Worm (Caenorhabditis elegans) whole organism, L2 larva: ENCODE results near the gene T16G12.4.

Experiments
- fos-1 ChIP-seq: fragments of 150-350 bp; optimal IDR thresholded peaks from 2 replicates; lab custom pipeline; 2014; ENCODE audit warnings: missing biosample characterization, missing genetic modification characterization
- lin-13 ChIP-seq: fragments of 150-350 bp; optimal IDR thresholded peaks from 2 replicates; lab custom pipeline; 2014; ENCODE audit warnings: missing biosample characterization, missing genetic modification reagents, missing genetic modification characterization
- nhr-10 ChIP-seq: sonication (generic microtip); optimal IDR thresholded peaks from 2 replicates; lab custom pipeline; 2017; ENCODE audit warnings: missing biosample characterization, missing genetic modification characterization
- nhr-12 ChIP-seq: fragments of 150-350 bp; optimal IDR thresholded peaks from 2 replicates; lab custom pipeline; 2014; ENCODE audit warnings: missing biosample characterization, missing genetic modification characterization
- nhr-237 ChIP-seq: fragments of 150-350 bp; optimal IDR thresholded peaks from 2 replicates; lab custom pipeline; 2014; ENCODE audit warnings: missing biosample characterization, missing genetic modification characterization
- nhr-77 ChIP-seq: fragments of 150-350 bp; optimal IDR thresholded peaks from 2 replicates; lab custom pipeline; 2014; ENCODE audit warnings: missing biosample characterization, missing genetic modification characterization

ce11 chrIII:10085574-10085973 lies 28.0 kb downstream of the T16G12.4 start:
- TF ChIP-seq lin-13 (GFP tag; lab: Kevin White, UChicago) = no peak
- TF ChIP-seq fos-1 (tag; lab: Kevin White, UChicago) = no peak
- TF ChIP-seq nhr-237 (tag; lab: Kevin White, UChicago) = no peak
- TF ChIP-seq nhr-12 = no peak
- no peak for TF ChIP-seq nhr-77
- TF ChIP-seq nhr-10 = no peak
